Fruit fly (Drosophila melanogaster) whole organism, pupa: Measurements from ENCODE around the gene CG14220.

Source experiments
- CG10348 ChIP-seq: fragments of 200-800 bp; sonication (Bioruptor generic); IDR thresholded peaks from 2 replicates; pipeline ENCODE4 v1.3.6; 2022; ENCODE audit warnings: missing biosample characterization, missing genetic modification characterization
- CG12605 ChIP-seq: fragments of 200-800 bp; sonication (Bioruptor generic); IDR thresholded peaks from 2 replicates; pipeline ENCODE4 v1.3.6; 2022; ENCODE audit warnings: missing biosample characterization, missing genetic modification characterization
- CG13204 ChIP-seq: fragments of 200-800 bp; sonication (Bioruptor generic); optimal IDR thresholded peaks from 2 replicates; lab custom pipeline; 2018; ENCODE audit warnings: missing biosample characterization, mild to moderate bottlenecking, missing genetic modification characterization, moderate library complexity
- CG14655 ChIP-seq: fragments of 200-800 bp; sonication (Bioruptor generic); optimal IDR thresholded peaks from 3 replicates; lab custom pipeline; 2017; ENCODE audit warnings: mild to moderate bottlenecking, missing biosample characterization, missing genetic modification reagents, missing genetic modification characterization
- CG15710 ChIP-seq: fragments of 200-800 bp; sonication (Bioruptor generic); optimal IDR thresholded peaks from 2 replicates; lab custom pipeline; 2018; ENCODE audit warnings: missing biosample characterization, mild to moderate bottlenecking, missing genetic modification characterization, moderate library complexity
- CG17806 ChIP-seq: fragments of 200-800 bp; sonication (Bioruptor generic); optimal IDR thresholded peaks from 2 replicates; lab custom pipeline; 2018; ENCODE audit warnings: missing biosample characterization, mild to moderate bottlenecking, missing genetic modification characterization, moderate library complexity
- CG32121 ChIP-seq: fragments of 200-800 bp; sonication (Bioruptor generic); IDR thresholded peaks from 2 replicates; pipeline ENCODE4 v1.3.6; 2022; ENCODE audit warnings: missing biosample characterization, missing genetic modification characterization
- CG34367 ChIP-seq: fragments of 200-800 bp; sonication (Bioruptor generic); optimal IDR thresholded peaks from 2 replicates; lab custom pipeline; 2018; ENCODE audit warnings: missing biosample characterization, mild to moderate bottlenecking, missing genetic modification characterization
- CG4496 ChIP-seq: fragments of 200-800 bp; sonication (Bioruptor generic); IDR thresholded peaks from 3 replicates; pipeline ENCODE4 v1.3.6; 2022; ENCODE audit warnings: missing biosample characterization, missing genetic modification characterization
- CG8159 ChIP-seq: fragments of 200-800 bp; sonication (Bioruptor generic); optimal IDR thresholded peaks from 3 replicates; lab custom pipeline; 2018; ENCODE audit warnings: missing biosample characterization, mild to moderate bottlenecking, missing genetic modification characterization, moderate library complexity
- CG8301 ChIP-seq: fragments of 200-800 bp; sonication (Bioruptor generic); optimal IDR thresholded peaks from 2 replicates; lab custom pipeline; 2018; ENCODE audit warnings: missing biosample characterization, mild to moderate bottlenecking, missing genetic modification characterization
- CG9948 ChIP-seq: fragments of 200-800 bp; sonication (Bioruptor generic); optimal IDR thresholded peaks from 2 replicates; lab custom pipeline; 2018; ENCODE audit warnings: missing biosample characterization, mild to moderate bottlenecking, missing genetic modification characterization, moderate library complexity
- D1 ChIP-seq: fragments of 200-800 bp; sonication (Bioruptor generic); optimal IDR thresholded peaks from 2 replicates; lab custom pipeline; 2018; ENCODE audit warnings: missing biosample characterization, mild to moderate bottlenecking, missing genetic modification characterization, moderate library complexity
- EcR ChIP-seq: fragments of 200-800 bp; sonication (Bioruptor generic); optimal IDR thresholded peaks from 3 replicates; lab custom pipeline; 2019; ENCODE audit warnings: missing biosample characterization, missing genetic modification characterization, mild to moderate bottlenecking, moderate library complexity, missing genetic modification reagents
- Ets98B ChIP-seq: fragments of 200-800 bp; sonication (Bioruptor generic); IDR thresholded peaks from 2 replicates; pipeline ENCODE4 v1.3.6; 2022; ENCODE audit warnings: missing biosample characterization, missing genetic modification characterization
- Pif1A ChIP-seq: fragments of 200-800 bp; sonication (Bioruptor generic); optimal IDR thresholded peaks from 3 replicates; lab custom pipeline; 2016; ENCODE audit warnings: missing biosample characterization, missing genetic modification characterization
- Pif1B ChIP-seq: fragments of 200-800 bp; sonication (Bioruptor generic); optimal IDR thresholded peaks from 3 replicates; lab custom pipeline; 2016; ENCODE audit warnings: missing biosample characterization, missing genetic modification characterization
- Snoo ChIP-seq: fragments of 200-800 bp; sonication (Bioruptor generic); optimal IDR thresholded peaks from 3 replicates; lab custom pipeline; 2017; ENCODE audit warnings: missing biosample characterization, mild to moderate bottlenecking, missing genetic modification characterization, inconsistent platforms
- fd96Ca ChIP-seq: fragments of 200-800 bp; sonication (Bioruptor generic); IDR thresholded peaks from 3 replicates; pipeline ENCODE4 v1.3.6; 2022; ENCODE audit warnings: missing biosample characterization, missing genetic modification characterization
- gl ChIP-seq: fragments of 200-800 bp; sonication (Bioruptor generic); optimal IDR thresholded peaks from 2 replicates; lab custom pipeline; 2018; ENCODE audit warnings: missing biosample characterization, mild to moderate bottlenecking, missing genetic modification characterization
- rn ChIP-seq: fragments of 200-800 bp; sonication (Bioruptor generic); IDR thresholded peaks from 2 replicates; pipeline ENCODE4 v1.3.6; 2022; ENCODE audit warnings: missing biosample characterization, missing genetic modification characterization

The CG14220 gene

dm6 chrX:19606558-19606957, 4.9 kb upstream of the CG14220 start:
- TF ChIP-seq CG8301 (tag; lab: Kevin White, UChicago) = no peak
- TF ChIP-seq CG14655 (GFP tag; lab: Kevin White, UChicago) = no peak
- no peak for TF ChIP-seq CG4496 (GFP tag; lab: Robert Waterston, UW)
- no peak for TF ChIP-seq gl (tag; lab: Kevin White, UChicago)

- TF ChIP-seq gl (tag; lab: Kevin White, UChicago) = no peak
- no peak for TF ChIP-seq CG9948 (tag; lab: Kevin White, UChicago)
- no peak for TF ChIP-seq CG32121 (GFP tag; lab: Robert Waterston, UW)
- peak; percentile 29 for TF ChIP-seq CG13204 (GFP tag; lab: Kevin White, UChicago)
- TF ChIP-seq CG12605 (GFP tag; lab: Robert Waterston, UW) = no peak
- no peak for TF ChIP-seq Pif1B (GFP tag; lab: Kevin White, UChicago)
- no peak for TF ChIP-seq Ets98B (GFP tag; lab: Robert Waterston, UW)
- TF ChIP-seq CG4496 (GFP tag; lab: Robert Waterston, UW) = no peak
- no peak for TF ChIP-seq CG17806 (tag; lab: Kevin White, UChicago)
Measured at dm6 chrX:19605915-19606314, 4.3 kb upstream of the CG14220 start.

- TF ChIP-seq CG12605 (GFP tag; lab: Robert Waterston, UW) = no peak
- peak; percentile 30; the same call in 1 of the 2 replicates for TF ChIP-seq Ets98B (GFP tag; lab: Robert Waterston, UW)
- TF ChIP-seq CG10348 (GFP tag; lab: Robert Waterston, UW) = no peak
- TF ChIP-seq Snoo (tag; lab: Kevin White, UChicago) = no peak
- peak; percentile 45; the same call in 1 of the 3 replicates for TF ChIP-seq CG4496 (GFP tag; lab: Robert Waterston, UW)
- TF ChIP-seq CG14655 (GFP tag; lab: Kevin White, UChicago) = no peak
- TF ChIP-seq CG9948 (tag; lab: Kevin White, UChicago) = no peak
- TF ChIP-seq fd96Ca = no peak
- TF ChIP-seq CG17806 (tag; lab: Kevin White, UChicago) = no peak
- TF ChIP-seq EcR = peak; percentile 60
- TF ChIP-seq CG34367 = no peak
- TF ChIP-seq Pif1B (GFP tag; lab: Kevin White, UChicago) = no peak
- no peak for TF ChIP-seq CG8301 (tag; lab: Kevin White, UChicago)
- peak; percentile 39; the same call in 1 of the 2 replicates for TF ChIP-seq CG32121 (GFP tag; lab: Robert Waterston, UW)
- no peak for TF ChIP-seq D1 (tag; lab: Kevin White, UChicago)
- TF ChIP-seq gl (tag; lab: Kevin White, UChicago) = no peak
- TF ChIP-seq CG13204 (GFP tag; lab: Kevin White, UChicago) = no peak
- TF ChIP-seq CG15710 (tag; lab: Kevin White, UChicago) = no peak
- TF ChIP-seq rn (GFP tag; lab: Robert Waterston, UW) = no peak
- TF ChIP-seq CG8159 (tag; lab: Kevin White, UChicago) = no peak
- TF ChIP-seq Pif1A (GFP tag; lab: Kevin White, UChicago) = no peak
Measured at dm6 chrX:19604997-19605396, 3.3 kb upstream of the CG14220 start, which contains the start of gene CG14207. Gene CG14207 (plus strand): TSS chrX:19605199.

dm6 chrX:19603953-19604352, 2.3 kb upstream of the CG14220 start:
- peak; percentile 73 for TF ChIP-seq Pif1B (GFP tag; lab: Kevin White, UChicago)
- TF ChIP-seq EcR = no peak
- peak; percentile 72 for TF ChIP-seq Pif1A (GFP tag; lab: Kevin White, UChicago)
- TF ChIP-seq CG14655 (GFP tag; lab: Kevin White, UChicago) = peak; percentile 87
- TF ChIP-seq CG10348 (GFP tag; lab: Robert Waterston, UW) = peak; percentile 26; the same call in 1 of the 2 replicates
- peak; percentile 77 for TF ChIP-seq CG17806 (tag; lab: Kevin White, UChicago)
- peak; percentile 23 for TF ChIP-seq gl (tag; lab: Kevin White, UChicago)
- peak; percentile 82 for TF ChIP-seq CG32121 (GFP tag; lab: Robert Waterston, UW)
- peak; percentile 82 for TF ChIP-seq fd96Ca
- peak; percentile 83 for TF ChIP-seq CG8301 (tag; lab: Kevin White, UChicago)
- TF ChIP-seq rn (GFP tag; lab: Robert Waterston, UW) = peak; percentile 59
- peak; percentile 15 for TF ChIP-seq CG13204 (GFP tag; lab: Kevin White, UChicago)
- peak; percentile 72 for TF ChIP-seq CG8159 (tag; lab: Kevin White, UChicago)
- peak; percentile 72 for TF ChIP-seq Snoo (tag; lab: Kevin White, UChicago)
- TF ChIP-seq Ets98B (GFP tag; lab: Robert Waterston, UW) = peak; percentile 89
- peak; percentile 72 for TF ChIP-seq CG12605 (GFP tag; lab: Robert Waterston, UW)
- TF ChIP-seq CG9948 (tag; lab: Kevin White, UChicago) = peak; percentile 73
- peak; percentile 92 for TF ChIP-seq CG4496 (GFP tag; lab: Robert Waterston, UW)
- TF ChIP-seq CG34367 = peak; percentile 55
- peak; percentile 58 for TF ChIP-seq CG15710 (tag; lab: Kevin White, UChicago)
- TF ChIP-seq D1 (tag; lab: Kevin White, UChicago) = no peak

- TF ChIP-seq gl (tag; lab: Kevin White, UChicago) (no peak), Ets98B (GFP tag; lab: Robert Waterston, UW) (no peak), Pif1A (GFP tag; lab: Kevin White, UChicago) (no peak), CG32121 (GFP tag; lab: Robert Waterston, UW) (no peak), CG13204 (GFP tag; lab: Kevin White, UChicago) (no peak), CG34367 (no peak), CG4496 (GFP tag; lab: Robert Waterston, UW) (no peak), CG17806 (tag; lab: Kevin White, UChicago) (no peak), CG15710 (tag; lab: Kevin White, UChicago) (no peak), CG9948 (tag; lab: Kevin White, UChicago) (no peak), CG12605 (GFP tag; lab: Robert Waterston, UW) (no peak), Pif1B (GFP tag; lab: Kevin White, UChicago) (no peak), CG10348 (GFP tag; lab: Robert Waterston, UW) (no peak)
Measured at dm6 chrX:19602483-19602882, 832 bp upstream of the CG14220 start.
